Fruit fly (Drosophila melanogaster) whole organism, embryonic: ENCODE data around the gene Acp63F.

Source experiments
- Ada2b ChIP-seq: fragments of 200-800 bp; sonication (Bioruptor generic); IDR thresholded peaks from 2 replicates; pipeline ENCODE4 v1.3.6; 2022; ENCODE audit warnings: missing biosample characterization, missing genetic modification characterization
- Antp ChIP-seq: fragments of 200-800 bp; sonication (Bioruptor generic); optimal IDR thresholded peaks from 3 replicates; lab custom pipeline; 2016; ENCODE audit warnings: missing biosample characterization, missing genetic modification characterization
- CG11247 ChIP-seq: fragments of 200-800 bp; sonication (Bioruptor generic); IDR thresholded peaks from 2 replicates; pipeline ENCODE4 v1.3.6; 2022; ENCODE audit warnings: missing biosample characterization, missing genetic modification characterization
- CG11504 ChIP-seq: fragments of 200-800 bp; sonication (Bioruptor generic); optimal IDR thresholded peaks from 3 replicates; lab custom pipeline; 2019; ENCODE audit warnings: missing biosample characterization, mild to moderate bottlenecking, missing genetic modification characterization, moderate library complexity
- CG13624 ChIP-seq: fragments of 200-800 bp; sonication (Bioruptor generic); optimal IDR thresholded peaks from 2 replicates; lab custom pipeline; 2016; ENCODE audit warnings: missing biosample characterization, missing genetic modification characterization
- CG14014 ChIP-seq: fragments of 200-800 bp; sonication (Bioruptor generic); IDR thresholded peaks from 2 replicates; pipeline ENCODE4 v1.3.6; 2022; ENCODE audit warnings: missing biosample characterization, missing genetic modification characterization
- CG1647 ChIP-seq: fragments of 200-800 bp; sonication (Bioruptor generic); optimal IDR thresholded peaks from 3 replicates; lab custom pipeline; 2016; ENCODE audit warnings: missing biosample characterization, missing genetic modification characterization
- CG2678 ChIP-seq: fragments of 200-800 bp; sonication (Bioruptor generic); optimal IDR thresholded peaks from 3 replicates; lab custom pipeline; 2019; ENCODE audit warnings: missing biosample characterization, mild to moderate bottlenecking, missing genetic modification characterization, moderate library complexity
- CG30403 ChIP-seq: fragments of 200-800 bp; sonication (Bioruptor generic); optimal IDR thresholded peaks from 3 replicates; lab custom pipeline; 2016; ENCODE audit warnings: missing biosample characterization, missing genetic modification characterization
- CG3407 ChIP-seq: fragments of 200-800 bp; sonication (Bioruptor generic); optimal IDR thresholded peaks from 2 replicates; lab custom pipeline; 2018; ENCODE audit warnings: missing biosample characterization, mild to moderate bottlenecking, missing genetic modification characterization
- CG34376 ChIP-seq: fragments of 200-800 bp; sonication (Bioruptor generic); optimal IDR thresholded peaks from 2 replicates; lab custom pipeline; 2018; ENCODE audit warnings: missing biosample characterization, mild to moderate bottlenecking, missing genetic modification characterization
- CG6791 ChIP-seq: fragments of 200-800 bp; sonication (Bioruptor generic); IDR thresholded peaks from 3 replicates; pipeline ENCODE4 v1.3.6; 2022; ENCODE audit warnings: missing biosample characterization, missing genetic modification characterization; ENCODE audit not compliant: partially characterized antibody
- CG7372 ChIP-seq: fragments of 200-800 bp; sonication (Bioruptor generic); IDR thresholded peaks from 2 replicates; pipeline ENCODE4 v1.3.6; 2022; ENCODE audit warnings: missing biosample characterization, missing genetic modification characterization
- CG7928 ChIP-seq: fragments of 200-800 bp; sonication (Bioruptor generic); optimal IDR thresholded peaks from 2 replicates; lab custom pipeline; 2017; ENCODE audit warnings: missing biosample characterization, mild to moderate bottlenecking, missing genetic modification characterization
- CG9609 ChIP-seq: fragments of 200-800 bp; sonication (Bioruptor generic); optimal IDR thresholded peaks from 3 replicates; lab custom pipeline; 2016; ENCODE audit warnings: missing biosample characterization, missing genetic modification characterization
- CG9932 ChIP-seq: fragments of 200-800 bp; sonication (Bioruptor generic); IDR thresholded peaks from 2 replicates; pipeline ENCODE4 v1.3.6; 2022; ENCODE audit warnings: missing biosample characterization, missing genetic modification characterization
- CoRest ChIP-seq: fragments of 200-800 bp; sonication (Bioruptor generic); optimal IDR thresholded peaks from 3 replicates; lab custom pipeline; 2018; ENCODE audit warnings: missing biosample characterization, mild to moderate bottlenecking, missing genetic modification characterization, moderate library complexity
- D19B ChIP-seq: fragments of 200-800 bp; sonication (Bioruptor generic); optimal IDR thresholded peaks from 2 replicates; lab custom pipeline; 2017; ENCODE audit warnings: missing biosample characterization, mild to moderate bottlenecking, missing genetic modification characterization
- Dbx ChIP-seq: fragments of 200-800 bp; sonication (Bioruptor generic); IDR thresholded peaks from 3 replicates; pipeline ENCODE4 v1.3.6; 2022; ENCODE audit warnings: missing biosample characterization, missing genetic modification characterization
- Dek ChIP-seq: fragments of 200-800 bp; sonication (Bioruptor generic); optimal IDR thresholded peaks from 3 replicates; lab custom pipeline; 2019; ENCODE audit warnings: missing biosample characterization, mild to moderate bottlenecking, missing genetic modification characterization, moderate library complexity
- Doc3 ChIP-seq: fragments of 200-800 bp; sonication (Bioruptor generic); IDR thresholded peaks from 3 replicates; pipeline ENCODE4 v1.3.6; 2022; ENCODE audit warnings: missing biosample characterization, missing genetic modification characterization; ENCODE audit not compliant: partially characterized antibody
- Dref ChIP-seq: fragments of 200-800 bp; sonication (Bioruptor generic); IDR thresholded peaks from 2 replicates; pipeline ENCODE4 v1.3.6; 2022; ENCODE audit warnings: missing biosample characterization, missing genetic modification characterization
- HLH3B ChIP-seq: fragments of 200-800 bp; sonication (Bioruptor generic); IDR thresholded peaks from 2 replicates; pipeline ENCODE4 v1.3.6; 2022; ENCODE audit warnings: missing biosample characterization, missing genetic modification characterization
- HLH54F ChIP-seq: fragments of 200-800 bp; sonication (Bioruptor generic); optimal IDR thresholded peaks from 3 replicates; lab custom pipeline; 2016; ENCODE audit warnings: missing biosample characterization, missing genetic modification characterization
- HmgD ChIP-seq: fragments of 200-800 bp; sonication (Bioruptor generic); optimal IDR thresholded peaks from 3 replicates; lab custom pipeline; 2016; ENCODE audit warnings: missing biosample characterization, missing genetic modification characterization
- HmgZ ChIP-seq: fragments of 200-800 bp; sonication (Bioruptor generic); optimal IDR thresholded peaks from 2 replicates; lab custom pipeline; 2018; ENCODE audit warnings: missing biosample characterization, mild to moderate bottlenecking, missing genetic modification characterization
- NK7.1 ChIP-seq: fragments of 200-800 bp; sonication (Bioruptor generic); optimal IDR thresholded peaks from 3 replicates; lab custom pipeline; 2016; ENCODE audit warnings: missing biosample characterization, missing genetic modification characterization
- Pdp1 ChIP-seq, 2 experiments: fragments of 200-800 bp; sonication (Bioruptor generic); optimal IDR thresholded peaks; 3 replicates each; lab custom pipeline; 2016; ENCODE audit warnings: missing biosample characterization in 2 of 2, missing genetic modification characterization in 2 of 2, mild to moderate bottlenecking in 1 of 2, moderate library complexity in 1 of 2
- Xbp1 ChIP-seq: fragments of 200-800 bp; sonication (Bioruptor generic); optimal IDR thresholded peaks from 3 replicates; lab custom pipeline; 2016; ENCODE audit warnings: missing biosample characterization, mild to moderate bottlenecking, missing genetic modification characterization
- ac ChIP-seq: fragments of 200-800 bp; sonication (Bioruptor generic); optimal IDR thresholded peaks from 3 replicates; lab custom pipeline; 2017; ENCODE audit warnings: missing biosample characterization, mild to moderate bottlenecking, missing genetic modification characterization
- ap ChIP-seq: fragments of 200-800 bp; sonication (Bioruptor generic); IDR thresholded peaks from 2 replicates; pipeline ENCODE4 v1.3.6; 2022; ENCODE audit warnings: missing biosample characterization, missing genetic modification characterization
- bowl ChIP-seq: fragments of 200-800 bp; sonication (Bioruptor generic); IDR thresholded peaks from 2 replicates; pipeline ENCODE4 v1.3.6; 2022; ENCODE audit warnings: missing biosample characterization, missing genetic modification characterization
- caup ChIP-seq: fragments of 200-800 bp; sonication (Bioruptor generic); optimal IDR thresholded peaks from 3 replicates; lab custom pipeline; 2017; ENCODE audit warnings: missing biosample characterization, mild to moderate bottlenecking, missing genetic modification characterization, moderate library complexity; ENCODE audit not compliant: severe bottlenecking
- dati ChIP-seq: fragments of 200-800 bp; sonication (Bioruptor generic); IDR thresholded peaks from 2 replicates; pipeline ENCODE4 v1.3.6; 2022; ENCODE audit warnings: missing biosample characterization, missing genetic modification characterization
- dm ChIP-seq: fragments of 200-800 bp; sonication (Bioruptor generic); optimal IDR thresholded peaks from 3 replicates; lab custom pipeline; 2016; ENCODE audit warnings: missing biosample characterization, missing genetic modification characterization
- dysf ChIP-seq: fragments of 200-800 bp; sonication (Bioruptor generic); IDR thresholded peaks from 3 replicates; pipeline ENCODE4 v1.3.6; 2022; ENCODE audit warnings: missing biosample characterization, missing genetic modification characterization
- ind ChIP-seq: fragments of 200-800 bp; sonication (Bioruptor generic); optimal IDR thresholded peaks from 3 replicates; lab custom pipeline; 2016; ENCODE audit warnings: missing biosample characterization, missing genetic modification characterization
- lmd ChIP-seq: fragments of 200-800 bp; sonication (Bioruptor generic); IDR thresholded peaks from 2 replicates; pipeline ENCODE4 v1.3.6; 2022; ENCODE audit warnings: missing biosample characterization, missing genetic modification characterization
- mam ChIP-seq: fragments of 200-800 bp; sonication (Bioruptor generic); optimal IDR thresholded peaks from 3 replicates; lab custom pipeline; 2016; ENCODE audit warnings: missing biosample characterization, missing genetic modification characterization
- nerfin-2 ChIP-seq: fragments of 200-800 bp; sonication (Bioruptor generic); IDR thresholded peaks from 2 replicates; pipeline ENCODE4 v1.3.6; 2022; ENCODE audit warnings: missing biosample characterization, missing genetic modification characterization; ENCODE audit not compliant: partially characterized antibody
- pan ChIP-seq, 4 experiments: fragments of >200 bp in 3 of 4; fragments of 200-800 bp in 1 of 4; sonication (Bioruptor generic) in 1 of 4; optimal IDR thresholded peaks in 3 of 4; IDR thresholded peaks in 1 of 4; 2 replicates each; pipeline versions ENCODE4 v1.3.6 to Lab custom; 2017 to 2022; ENCODE audit warnings: missing biosample characterization in 2 of 4, missing genetic modification characterization in 2 of 4, mixed read lengths in 1 of 4
- pho ChIP-seq: fragments of 200-800 bp; sonication (Bioruptor generic); optimal IDR thresholded peaks from 2 replicates; lab custom pipeline; 2016; ENCODE audit warnings: missing biosample characterization, missing genetic modification characterization
- phol ChIP-seq: fragments of 200-800 bp; sonication (Bioruptor generic); optimal IDR thresholded peaks from 3 replicates; lab custom pipeline; 2018; ENCODE audit warnings: missing biosample characterization, mild to moderate bottlenecking, missing genetic modification characterization, moderate library complexity
- row ChIP-seq: fragments of 200-800 bp; sonication (Bioruptor generic); IDR thresholded peaks from 3 replicates; pipeline ENCODE4 v1.3.6; 2022; ENCODE audit warnings: missing biosample characterization, missing genetic modification characterization
- run ChIP-seq: fragments of 200-800 bp; sonication (Bioruptor generic); optimal IDR thresholded peaks from 3 replicates; lab custom pipeline; 2018; ENCODE audit warnings: missing biosample characterization, mild to moderate bottlenecking, missing genetic modification characterization
- seq ChIP-seq: fragments of 200-800 bp; sonication (Bioruptor generic); IDR thresholded peaks from 2 replicates; pipeline ENCODE4 v1.3.6; 2022; ENCODE audit warnings: missing biosample characterization, missing genetic modification characterization
- shn ChIP-seq: fragments of 200-800 bp; sonication (Bioruptor generic); optimal IDR thresholded peaks from 3 replicates; lab custom pipeline; 2016; ENCODE audit warnings: missing biosample characterization, missing genetic modification characterization
- sqz ChIP-seq: fragments of 200-800 bp; sonication (Bioruptor generic); optimal IDR thresholded peaks from 3 replicates; lab custom pipeline; 2018; ENCODE audit warnings: missing biosample characterization, mild to moderate bottlenecking, missing genetic modification characterization
- unpg ChIP-seq: fragments of 200-800 bp; sonication (Bioruptor generic); optimal IDR thresholded peaks from 3 replicates; lab custom pipeline; 2018; ENCODE audit warnings: missing biosample characterization, mild to moderate bottlenecking, missing genetic modification characterization, moderate library complexity
- zen2 ChIP-seq: fragments of 200-800 bp; sonication (Bioruptor generic); IDR thresholded peaks from 3 replicates; pipeline ENCODE4 v1.3.6; 2022; ENCODE audit warnings: missing biosample characterization, missing genetic modification characterization; ENCODE audit not compliant: partially characterized antibody

The Acp63F gene

DNA sequence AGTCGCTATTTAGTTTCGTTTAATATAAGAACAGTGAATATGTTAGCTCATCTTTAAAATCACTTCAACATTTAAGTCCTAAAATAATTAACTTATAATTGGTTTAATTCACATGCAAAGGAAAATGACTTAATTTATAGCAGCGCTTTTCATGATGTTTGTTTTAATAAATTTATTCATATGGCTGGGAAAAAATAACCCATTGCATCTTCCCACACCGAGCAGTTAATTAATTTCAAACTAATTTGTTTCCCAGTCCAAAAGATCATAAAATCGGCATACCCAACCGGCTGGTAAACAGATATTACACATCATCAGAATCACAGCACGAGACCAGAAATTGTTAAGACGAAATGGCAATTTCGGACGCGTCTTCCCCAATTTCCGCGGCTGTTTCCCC lies 45.3 kb downstream of the Acp63F start (continued):
- TF ChIP-seq shn (GFP tag; lab: Kevin White, UChicago) (peak; percentile 23), pho (GFP tag; lab: Kevin White, UChicago) (peak; percentile 55), lmd (GFP tag; lab: Robert Waterston, UW) (peak; percentile 71; the same call in 1 of the 2 replicates), D19B (GFP tag; lab: Kevin White, UChicago) (peak; percentile 74), CG7372 (GFP tag; lab: Robert Waterston, UW) (0 out of 2 replicates have a peak, but pooled peaks have one; percentile 12), sqz (GFP tag; lab: Kevin White, UChicago) (no peak), CG9609 (GFP tag; lab: Kevin White, UChicago) (peak; percentile 5), run (tag; lab: Kevin White, UChicago) (no peak), HLH3B (GFP tag; lab: Robert Waterston, UW) (no peak), Doc3 (GFP tag; lab: Robert Waterston, UW) (no peak), CG3407 (GFP tag; lab: Kevin White, UChicago) (no peak), dm (GFP tag; lab: Kevin White, UChicago) (no peak), ap (GFP tag; lab: Robert Waterston, UW) (no peak), nerfin-2 (GFP tag; lab: Robert Waterston, UW) (no peak), bowl (GFP tag; lab: Robert Waterston, UW) (no peak), CoRest (tag; lab: Kevin White, UChicago) (peak; percentile 75), CG1647 (GFP tag; lab: Kevin White, UChicago) (peak; percentile 11), zen2 (GFP tag; lab: Robert Waterston, UW) (no peak), HLH54F (peak; percentile 57), unpg (GFP tag; lab: Kevin White, UChicago) (peak; percentile 42), CG9932 (peak; percentile 71), ac (GFP tag; lab: Kevin White, UChicago) (no peak), Dek (tag; lab: Kevin White, UChicago) (peak; percentile 37), CG2678 (peak; percentile 69), ind (peak; percentile 34), Ada2b (0 out of 2 replicates have a peak, but pooled peaks have one; percentile 36), Dref (GFP tag; lab: Robert Waterston, UW) (no peak), mam (GFP tag; lab: Kevin White, UChicago) (peak; percentile 27), CG11247 (GFP tag; lab: Robert Waterston, UW) (peak; percentile 16; the same call in 1 of the 2 replicates), Xbp1 (GFP tag; lab: Kevin White, UChicago) (peak; percentile 32), CG11504 (tag; lab: Kevin White, UChicago) (peak; percentile 62), caup (GFP tag; lab: Kevin White, UChicago) (peak; percentile 52), CG14014 (GFP tag; lab: Robert Waterston, UW) (peak; percentile 55; the same call in 1 of the 2 replicates), dati (GFP tag; lab: Robert Waterston, UW) (no peak), CG30403 (GFP tag; lab: Kevin White, UChicago) (peak; percentile 29), seq (GFP tag; lab: Robert Waterston, UW) (peak; percentile 45; the same call in 1 of the 2 replicates), dysf (peak; percentile 73), CG7928 (GFP tag; lab: Kevin White, UChicago) (peak; percentile 1), CG34376 (no peak), CG13624 (GFP tag; lab: Kevin White, UChicago) (peak; percentile 47), HmgD (no peak), Pdp1 (GFP tag; optimal IDR thresholded peaks at IDR 0.05; lab: Kevin White, UChicago) (peak in 1 of 2 experiments; percentile 40), row (GFP tag; lab: Robert Waterston, UW) (peak; percentile 57), NK7.1 (GFP tag; lab: Kevin White, UChicago) (no peak), CG6791 (GFP tag; lab: Robert Waterston, UW) (no peak), pan (optimal IDR thresholded peaks at IDR 0.05; lab: Kevin White, UChicago) (no peak), pan (GFP tag; optimal IDR thresholded peaks at IDR 0.05 in 1 of 2, IDR thresholded peaks at IDR 0.05 in 1 of 2) (peak in 1 of 2 experiments; percentile 25), phol (tag; lab: Kevin White, UChicago) (peak; percentile 22), Dbx (peak; percentile 57; the same call in 2 of the 3 replicates), Antp (GFP tag; lab: Kevin White, UChicago) (no peak), HmgZ (tag; lab: Kevin White, UChicago) (peak; percentile 44)
